Worm (Caenorhabditis elegans) whole organism, L1 larva: ENCODE measurements around the gene cgt-3.

ENCODE experiments used
- C16A3.4 ChIP-seq: fragments of 150-350 bp; optimal IDR thresholded peaks from 2 replicates; lab custom pipeline; 2014; ENCODE audit warnings: missing biosample characterization, missing genetic modification characterization
- elt-3 ChIP-seq, 6 experiments: fragments of 150-350 bp in 1 of 6; sonication (generic microtip); optimal IDR thresholded peaks; 2 replicates each; lab custom pipeline; 2017 to 2018; ENCODE audit warnings: missing biosample characterization in 6 of 6, missing genetic modification characterization in 6 of 6, inconsistent platforms in 1 of 6
- jun-1 ChIP-seq: fragments of 150-350 bp; optimal IDR thresholded peaks from 2 replicates; lab custom pipeline; 2014; ENCODE audit warnings: missing biosample characterization, missing genetic modification reagents, missing genetic modification characterization
- lsy-2 ChIP-seq, 2 experiments: fragments of 150-350 bp; optimal IDR thresholded peaks; 2 replicates each; lab custom pipeline; 2014; ENCODE audit warnings: missing biosample characterization in 2 of 2, missing genetic modification characterization in 2 of 2
- mab-9 ChIP-seq: fragments of 200-800 bp; sonication (Bioruptor generic); IDR thresholded peaks from 2 replicates; pipeline ENCODE4 v1.3.6; 2022; ENCODE audit warnings: missing genetic modification reagents, missing genetic modification characterization, missing compliant biosample characterization
- nhr-237 ChIP-seq: fragments of 150-350 bp; optimal IDR thresholded peaks from 2 replicates; lab custom pipeline; 2014; ENCODE audit warnings: missing biosample characterization, missing genetic modification characterization
- skn-1 ChIP-seq: fragments of 150-350 bp; optimal IDR thresholded peaks from 2 replicates; lab custom pipeline; 2014; ENCODE audit warnings: missing biosample characterization, missing genetic modification characterization
- snpc-4 ChIP-seq: fragments of 150-350 bp; optimal IDR thresholded peaks from 2 replicates; lab custom pipeline; 2014; ENCODE audit warnings: missing biosample characterization, missing genetic modification characterization

DNA sequence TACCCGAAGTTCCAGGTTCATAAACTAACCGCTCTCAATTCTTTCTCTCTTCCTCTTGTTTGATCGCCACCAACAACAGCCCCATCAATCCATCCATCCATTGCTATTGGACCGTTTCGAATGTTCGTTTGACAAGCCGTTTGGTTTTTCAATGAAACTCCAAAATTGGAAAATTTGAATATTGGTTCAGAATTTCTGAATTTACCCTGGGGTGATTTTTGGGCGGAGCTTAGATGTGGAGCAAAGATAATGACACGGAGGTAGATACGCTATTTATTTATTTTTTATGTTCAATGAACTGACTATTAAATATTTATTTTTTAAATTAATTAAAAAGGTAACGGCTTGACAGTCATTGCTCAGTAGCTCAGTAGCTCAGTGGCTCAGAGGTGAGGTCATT, 33.1 kb downstream of the cgt-3 start, which contains the start of gene B0034.2:
- TF ChIP-seq snpc-4 (tag; lab: Kevin White, UChicago): no peak
- no peak for TF ChIP-seq lsy-2 (tag; optimal IDR thresholded peaks at IDR 0.05; lab: Kevin White, UChicago)
- TF ChIP-seq nhr-237 (tag; lab: Kevin White, UChicago): no peak
- TF ChIP-seq C16A3.4 (tag; lab: Kevin White, UChicago): no peak
- TF ChIP-seq mab-9: no peak
- no peak for TF ChIP-seq jun-1
- no peak for TF ChIP-seq elt-3 (tag; optimal IDR thresholded peaks at IDR 0.05; lab: Kevin White, UChicago)
- no peak for TF ChIP-seq skn-1 (tag; lab: Kevin White, UChicago)
